Worm (Caenorhabditis elegans): ENCODE results near the gene smf-2.

Gene smf-2

DNA sequence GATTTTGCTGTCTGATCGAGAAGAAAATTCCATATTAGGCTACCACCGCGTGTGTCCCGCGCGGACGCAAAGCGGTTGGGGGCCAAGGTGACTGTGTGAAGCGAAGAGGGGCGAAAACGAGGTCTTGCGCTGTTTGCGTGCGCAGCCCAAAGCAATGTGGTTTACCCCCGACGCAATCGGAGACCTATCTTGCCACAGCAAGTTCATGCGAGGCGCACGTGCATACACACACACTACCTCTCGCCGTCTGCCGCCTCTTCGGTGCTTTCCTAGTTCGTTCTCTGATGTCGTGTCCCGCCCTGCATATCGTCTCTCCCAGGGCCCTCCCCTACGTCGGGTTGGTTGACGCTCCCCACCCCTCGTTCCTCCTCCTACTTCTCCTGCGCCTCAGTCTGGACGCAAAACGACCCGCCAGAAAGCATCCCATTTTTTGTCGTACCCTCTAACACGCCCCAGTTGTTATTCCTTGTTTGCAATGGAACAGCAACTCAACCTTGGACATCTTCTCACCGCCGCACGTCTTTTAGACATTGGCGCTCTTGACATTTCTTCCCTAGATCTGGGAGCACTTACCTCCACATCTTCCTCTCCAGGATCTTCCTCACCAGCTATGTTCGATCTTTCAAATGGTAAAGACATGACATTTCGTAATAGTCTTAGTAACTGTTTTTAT is 23.7 kb upstream of the smf-2 start, which contains the start of gene mdl-1 (continued):
- TF ChIP-seq F16B12.6 (tag; optimal IDR thresholded peaks at IDR 0.05) = no peak
- peak; percentile 71 for TF ChIP-seq mep-1 (tag; optimal IDR thresholded peaks at IDR 0.05)
- TF ChIP-seq efl-3 (GFP tag; optimal IDR thresholded peaks at IDR 0.05) = peak; percentile 43
- TF ChIP-seq nhr-47 (tag; optimal IDR thresholded peaks at IDR 0.05) = peak; percentile 86
- peak; percentile 68 for TF ChIP-seq irx-1 (tag; optimal IDR thresholded peaks at IDR 0.05)
- no peak for TF ChIP-seq C04F5.9 (tag; optimal IDR thresholded peaks at IDR 0.05)
- TF ChIP-seq egl-13 (tag; optimal IDR thresholded peaks at IDR 0.05) = peak; percentile 67
- TF ChIP-seq xbp-1 (tag; optimal IDR thresholded peaks at IDR 0.05) = peak; percentile 70
- no peak for TF ChIP-seq nhr-84 (tag; optimal IDR thresholded peaks at IDR 0.05)
- peak; percentile 90 for TF ChIP-seq ztf-4 (tag; optimal IDR thresholded peaks at IDR 0.05)
- no peak for TF ChIP-seq fkh-4 (tag; optimal IDR thresholded peaks at IDR 0.05; ENCODE audit: borderline replicate concordance)
- TF ChIP-seq ceh-82 (tag; optimal IDR thresholded peaks at IDR 0.05) = peak; percentile 75 to 93 (median 78)
- TF ChIP-seq pqm-1 (tag; optimal IDR thresholded peaks at IDR 0.05) = peak; percentile 51
- TF ChIP-seq ceh-63 (GFP tag; optimal IDR thresholded peaks at IDR 0.05) = no peak
- TF ChIP-seq sox-4 (tag; optimal IDR thresholded peaks at IDR 0.05) = peak; percentile 45
- TF ChIP-seq nhr-85 (tag) = peak; percentile 88
- TF ChIP-seq C16A3.4 (tag; optimal IDR thresholded peaks at IDR 0.05) = peak; percentile 64
- TF ChIP-seq mef-2 (tag; optimal IDR thresholded peaks at IDR 0.05) = peak; percentile 65
- no peak for TF ChIP-seq C34B4.2 (tag; optimal IDR thresholded peaks at IDR 0.05)
- no peak for TF ChIP-seq nhr-76 (tag; optimal IDR thresholded peaks at IDR 0.05)
- peak; percentile 80 for TF ChIP-seq unc-98 (GFP tag; IDR thresholded peaks at IDR 0.05)
- TF ChIP-seq elt-2 (tag; optimal IDR thresholded peaks at IDR 0.05) = peak; percentile 24
- no peak for TF ChIP-seq lin-15B (tag; optimal IDR thresholded peaks at IDR 0.05)
- no peak for TF ChIP-seq ets-5 (GFP tag; IDR thresholded peaks at IDR 0.05)
- peak; percentile 84 for TF ChIP-seq grh-1 (GFP tag; IDR thresholded peaks at IDR 0.05)
- TF ChIP-seq zip-4 (GFP tag; optimal IDR thresholded peaks at IDR 0.05) = peak; percentile 49
- TF ChIP-seq sptf-1 (tag; optimal IDR thresholded peaks at IDR 0.05) = no peak
- peak; percentile 89 to 91 for TF ChIP-seq egl-27 (tag; optimal IDR thresholded peaks at IDR 0.05)
- TF ChIP-seq lsy-2 (tag; optimal IDR thresholded peaks at IDR 0.05) = peak; percentile 77 to 87
- TF ChIP-seq unc-86 (tag; optimal IDR thresholded peaks at IDR 0.05) = peak; percentile 77
- TF ChIP-seq ceh-8 (GFP tag; optimal IDR thresholded peaks at IDR 0.05) = peak; percentile 78
- TF ChIP-seq sup-37 (GFP tag; optimal IDR thresholded peaks at IDR 0.05) = peak; percentile 17
- no peak for TF ChIP-seq ceh-90 (tag; optimal IDR thresholded peaks at IDR 0.05)
- TF ChIP-seq lir-3 (tag; optimal IDR thresholded peaks at IDR 0.05; ENCODE audit: poor library complexity) = no peak
- peak; percentile 58 for TF ChIP-seq nhr-11 (tag; optimal IDR thresholded peaks at IDR 0.05)
- no peak for TF ChIP-seq nhr-28 (tag; optimal IDR thresholded peaks at IDR 0.05)
- peak; percentile 42 for TF ChIP-seq blmp-1 (tag; optimal IDR thresholded peaks at IDR 0.05)
- no peak for TF ChIP-seq aha-1 (tag; optimal IDR thresholded peaks at IDR 0.05)
- TF ChIP-seq snpc-4 (tag; optimal IDR thresholded peaks at IDR 0.05) = peak; percentile 57
- TF ChIP-seq hlh-4 (tag; optimal IDR thresholded peaks at IDR 0.05) = no peak
- TF ChIP-seq lin-35 (GFP tag; optimal IDR thresholded peaks at IDR 0.05) = peak; percentile 72 to 75
- peak; percentile 70 for TF ChIP-seq dsc-1 (tag; optimal IDR thresholded peaks at IDR 0.05)
- TF ChIP-seq nhr-237 (tag; optimal IDR thresholded peaks at IDR 0.05) = no peak
- TF ChIP-seq vab-15 (tag; optimal IDR thresholded peaks at IDR 0.05) = peak; percentile 42
- no peak for TF ChIP-seq ces-1 (GFP tag; optimal IDR thresholded peaks at IDR 0.05)
- TF ChIP-seq skn-1 (tag; optimal IDR thresholded peaks at IDR 0.05) = peak; percentile 92
- TF ChIP-seq lin-13 (GFP tag; optimal IDR thresholded peaks at IDR 0.05) = peak; percentile 73
- TF ChIP-seq hpl-2 (GFP tag; optimal IDR thresholded peaks at IDR 0.05) = no peak
- peak; percentile 94 for TF ChIP-seq rnt-1 (tag; optimal IDR thresholded peaks at IDR 0.05)
- peak; percentile 76 for TF ChIP-seq unc-130 (tag; optimal IDR thresholded peaks at IDR 0.05)
- TF ChIP-seq swsn-7 (tag; optimal IDR thresholded peaks at IDR 0.05) = peak; percentile 76
- peak; percentile 99 for TF ChIP-seq lin-14 (GFP tag; optimal IDR thresholded peaks at IDR 0.05)
